Fruit fly (Drosophila melanogaster) Kc167 (cell line): ENCODE data around the gene Or85e.

ENCODE experiments used
- Myc ChIP-seq: fragments of >200 bp; optimal IDR thresholded peaks from 2 replicates; lab custom pipeline; 2017; ENCODE audit warnings: missing external identifiers
- Sin3A ChIP-seq: fragments of >200 bp; optimal IDR thresholded peaks from 2 replicates; lab custom pipeline; 2018; ENCODE audit warnings: missing external identifiers
- psq ChIP-seq: fragments of >200 bp; optimal IDR thresholded peaks from 2 replicates; lab custom pipeline; 2017; ENCODE audit warnings: missing external identifiers
- ttk ChIP-seq: sonication (Bioruptor generic); optimal IDR thresholded peaks from 2 replicates; lab custom pipeline; 2017; ENCODE audit warnings: missing external identifiers

DNA sequence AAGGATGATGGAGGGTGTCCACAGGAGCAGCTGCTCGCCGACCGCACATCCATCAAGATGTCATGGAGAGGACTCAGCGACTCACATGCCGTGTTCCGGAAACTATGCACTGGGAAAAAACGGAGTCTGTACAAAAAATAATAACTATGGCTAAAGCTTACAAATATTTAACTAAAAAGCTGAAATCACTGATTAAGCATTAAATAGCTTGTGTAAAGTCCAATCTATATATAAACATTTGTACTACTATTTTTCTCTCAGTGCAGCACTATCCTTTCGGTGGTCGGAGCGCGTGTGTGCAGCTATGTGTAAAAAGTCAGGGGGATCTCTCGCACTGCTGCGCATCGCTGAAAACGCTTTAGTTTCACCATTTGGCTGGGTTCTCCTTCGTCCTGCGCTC is 39.5 kb downstream of the Or85e start:
- TF ChIP-seq psq (lab: Kevin White, UChicago) (no peak), Myc (lab: Kevin White, UChicago) (no peak), ttk (no peak), Sin3A (lab: Kevin White, UChicago) (no peak)
